Worm (Caenorhabditis elegans) whole organism, late embryonic: ENCODE data around the gene Y54F10BM.23.

ENCODE experiments used
- C38D4.7 ChIP-seq: fragments of 200-800 bp; sonication (Bioruptor generic); optimal IDR thresholded peaks from 2 replicates; lab custom pipeline; 2018; ENCODE audit warnings: mild to moderate bottlenecking, missing genetic modification characterization, moderate library complexity, missing compliant biosample characterization
- F13H6.1 ChIP-seq: sonication (generic microtip); optimal IDR thresholded peaks from 2 replicates; lab custom pipeline; 2016; ENCODE audit warnings: missing genetic modification characterization, missing compliant biosample characterization
- K02D7.2 ChIP-seq: sonication (generic microtip); optimal IDR thresholded peaks from 2 replicates; lab custom pipeline; 2017; ENCODE audit warnings: mild to moderate bottlenecking, missing genetic modification characterization, missing compliant biosample characterization
- ahr-1 ChIP-seq: sonication (generic microtip); optimal IDR thresholded peaks from 2 replicates; lab custom pipeline; 2016; ENCODE audit warnings: missing genetic modification characterization, missing compliant biosample characterization
- ama-1 ChIP-seq: fragments of 150-350 bp; optimal IDR thresholded peaks from 2 replicates; lab custom pipeline; 2014
- ceh-14 ChIP-seq: sonication (generic microtip); optimal IDR thresholded peaks from 2 replicates; lab custom pipeline; 2016; ENCODE audit warnings: missing genotype, missing genetic modification characterization, missing compliant biosample characterization
- ceh-18 ChIP-seq: sonication (generic microtip); optimal IDR thresholded peaks from 2 replicates; lab custom pipeline; 2016; ENCODE audit warnings: missing genetic modification characterization, missing compliant biosample characterization
- ceh-19 ChIP-seq: fragments of 200-800 bp; sonication (Bioruptor generic); optimal IDR thresholded peaks from 2 replicates; lab custom pipeline; 2018; ENCODE audit warnings: mild to moderate bottlenecking, missing genetic modification characterization, missing compliant biosample characterization
- ceh-2 ChIP-seq: sonication (generic microtip); optimal IDR thresholded peaks from 2 replicates; lab custom pipeline; 2016; ENCODE audit warnings: missing genotype, missing genetic modification characterization, missing compliant biosample characterization
- ceh-34 ChIP-seq: sonication (generic microtip); optimal IDR thresholded peaks from 2 replicates; lab custom pipeline; 2016; ENCODE audit warnings: mild to moderate bottlenecking, missing genetic modification characterization, missing compliant biosample characterization
- ceh-9 ChIP-seq: sonication (generic microtip); optimal IDR thresholded peaks from 2 replicates; lab custom pipeline; 2016; ENCODE audit warnings: mild to moderate bottlenecking, missing genetic modification characterization, inconsistent platforms, missing compliant biosample characterization
- che-1 ChIP-seq: sonication (generic microtip); optimal IDR thresholded peaks from 2 replicates; lab custom pipeline; 2016; ENCODE audit warnings: mild to moderate bottlenecking, missing genetic modification characterization, missing compliant biosample characterization
- dve-1 ChIP-seq: sonication (generic microtip); optimal IDR thresholded peaks from 2 replicates; lab custom pipeline; 2017; ENCODE audit warnings: antibody characterized with exemption, mild to moderate bottlenecking, missing genetic modification characterization, missing compliant biosample characterization
- elt-2 ChIP-seq: sonication (generic microtip); optimal IDR thresholded peaks from 2 replicates; lab custom pipeline; 2016; ENCODE audit warnings: missing genetic modification reagents, missing genetic modification characterization, missing compliant biosample characterization
- ets-4 ChIP-seq: sonication (generic microtip); optimal IDR thresholded peaks from 2 replicates; lab custom pipeline; 2016; ENCODE audit warnings: missing genetic modification characterization, missing compliant biosample characterization
- eyg-1 ChIP-seq: sonication (generic microtip); optimal IDR thresholded peaks from 2 replicates; lab custom pipeline; 2016; ENCODE audit warnings: missing genotype, missing genetic modification characterization, missing compliant biosample characterization
- fax-1 ChIP-seq: sonication (generic microtip); optimal IDR thresholded peaks from 2 replicates; lab custom pipeline; 2016; ENCODE audit warnings: missing genotype, missing genetic modification characterization, missing compliant biosample characterization
- fkh-6 ChIP-seq: sonication (generic microtip); optimal IDR thresholded peaks from 2 replicates; lab custom pipeline; 2016; ENCODE audit warnings: missing genetic modification characterization, missing compliant biosample characterization
- hlh-13 ChIP-seq: fragments of 200-800 bp; sonication (Bioruptor generic); optimal IDR thresholded peaks from 2 replicates; lab custom pipeline; 2018; ENCODE audit warnings: mild to moderate bottlenecking, missing genetic modification characterization, missing compliant biosample characterization
- hlh-15 ChIP-seq: sonication (generic microtip); optimal IDR thresholded peaks from 2 replicates; lab custom pipeline; 2016; ENCODE audit warnings: missing genetic modification characterization, missing compliant biosample characterization
- hlh-30 ChIP-seq: sonication (generic microtip); optimal IDR thresholded peaks from 2 replicates; lab custom pipeline; 2017; ENCODE audit warnings: antibody characterized with exemption, missing genetic modification characterization, missing compliant biosample characterization; ENCODE audit not compliant: insufficient read depth
- lim-6 ChIP-seq: sonication (generic microtip); optimal IDR thresholded peaks from 2 replicates; lab custom pipeline; 2016; ENCODE audit warnings: missing genetic modification characterization, missing compliant biosample characterization
- madf-2 ChIP-seq: sonication (generic microtip); optimal IDR thresholded peaks from 2 replicates; lab custom pipeline; 2017; ENCODE audit warnings: missing genetic modification characterization, missing compliant biosample characterization
- nfya-1 ChIP-seq: sonication (generic microtip); optimal IDR thresholded peaks from 2 replicates; lab custom pipeline; 2017; ENCODE audit warnings: missing genetic modification characterization, mild to moderate bottlenecking, missing compliant biosample characterization, antibody characterized with exemption, moderate library complexity
- nhr-11 ChIP-seq: fragments of 150-350 bp; optimal IDR thresholded peaks from 2 replicates; lab custom pipeline; 2014; ENCODE audit warnings: missing biosample characterization, missing genetic modification characterization
- nhr-232 ChIP-seq: sonication (generic microtip); optimal IDR thresholded peaks from 2 replicates; lab custom pipeline; 2016; ENCODE audit warnings: missing genetic modification characterization, missing compliant biosample characterization
- pag-3 ChIP-seq: sonication (generic microtip); optimal IDR thresholded peaks from 2 replicates; lab custom pipeline; 2016; ENCODE audit warnings: missing compliant biosample characterization, missing genetic modification characterization, borderline replicate concordance
- pat-9 ChIP-seq: fragments of 200-800 bp; sonication (Bioruptor generic); optimal IDR thresholded peaks from 2 replicates; lab custom pipeline; 2018; ENCODE audit warnings: mild to moderate bottlenecking, missing genetic modification characterization, moderate library complexity, missing compliant biosample characterization
- pha-2 ChIP-seq: sonication (generic microtip); optimal IDR thresholded peaks from 2 replicates; lab custom pipeline; 2017; ENCODE audit warnings: mild to moderate bottlenecking, missing genetic modification characterization, missing compliant biosample characterization
- pros-1 ChIP-seq: fragments of 150-350 bp; optimal IDR thresholded peaks from 2 replicates; lab custom pipeline; 2014; ENCODE audit warnings: missing biosample characterization, missing genetic modification reagents, missing genetic modification characterization
- sdc-2 ChIP-seq: sonication (generic microtip); optimal IDR thresholded peaks from 2 replicates; lab custom pipeline; 2016; ENCODE audit warnings: missing genotype, missing genetic modification characterization, missing compliant biosample characterization
- sox-2 ChIP-seq: fragments of 200-800 bp; sonication (Bioruptor generic); IDR thresholded peaks from 2 replicates; pipeline ENCODE4 v1.3.6; 2022; ENCODE audit warnings: missing genetic modification reagents, missing genetic modification characterization, missing compliant biosample characterization
- sox-4 ChIP-seq: sonication (generic microtip); optimal IDR thresholded peaks from 2 replicates; lab custom pipeline; 2017; ENCODE audit warnings: mild to moderate bottlenecking, missing genetic modification characterization, inconsistent platforms, missing compliant biosample characterization
- syd-9 ChIP-seq: sonication (generic microtip); optimal IDR thresholded peaks from 2 replicates; lab custom pipeline; 2016; ENCODE audit warnings: mild to moderate bottlenecking, missing genetic modification characterization, moderate library complexity, missing compliant biosample characterization
- tbx-2 ChIP-seq: sonication (generic microtip); optimal IDR thresholded peaks from 2 replicates; lab custom pipeline; 2016; ENCODE audit warnings: missing genetic modification characterization, missing compliant biosample characterization
- tbx-7 ChIP-seq: sonication (generic microtip); optimal IDR thresholded peaks from 2 replicates; lab custom pipeline; 2016; ENCODE audit warnings: missing genotype, missing genetic modification characterization, missing compliant biosample characterization
- unc-55 ChIP-seq: sonication (generic microtip); optimal IDR thresholded peaks from 2 replicates; lab custom pipeline; 2017; ENCODE audit warnings: missing biosample characterization, missing genetic modification reagents, missing genetic modification characterization
- unc-86 ChIP-seq: sonication (generic microtip); optimal IDR thresholded peaks from 2 replicates; lab custom pipeline; 2016; ENCODE audit warnings: missing genetic modification characterization, missing compliant biosample characterization

The Y54F10BM.23 gene

ce11 chrIII:2276842-2277241, 2.5 kb downstream of the Y54F10BM.23 start, which contains the start of gene Y54F10BM.21:
TSS of gene Y54F10BM.21 (plus strand) at chrIII:2277142.
- TF ChIP-seq nfya-1 (no peak), F13H6.1 (tag; lab: Kevin White, UChicago) (no peak), nhr-11 (no peak), dve-1 (tag; lab: Kevin White, UChicago) (no peak), pag-3 (no peak), sdc-2 (tag; lab: Kevin White, UChicago) (no peak), hlh-30 (tag; lab: Kevin White, UChicago) (no peak), nhr-232 (tag; lab: Kevin White, UChicago) (no peak), hlh-15 (no peak)

- TF ChIP-seq pros-1 (tag; lab: Kevin White, UChicago) = no peak
- no peak for TF ChIP-seq ceh-34 (tag; lab: Kevin White, UChicago)
- TF ChIP-seq tbx-7 = no peak
- no peak for TF ChIP-seq ets-4 (tag; lab: Kevin White, UChicago)
- TF ChIP-seq unc-55 (GFP tag; lab: Kevin White, UChicago) = no peak
- no peak for TF ChIP-seq sox-2 (GFP tag; lab: Robert Waterston, UW)
- TF ChIP-seq che-1 (tag; lab: Kevin White, UChicago) = no peak
- no peak for TF ChIP-seq K02D7.2 (tag; lab: Kevin White, UChicago)
- no peak for TF ChIP-seq sox-4 (tag; lab: Kevin White, UChicago)
- TF ChIP-seq lim-6 (tag; lab: Kevin White, UChicago) = no peak
- no peak for TF ChIP-seq fax-1
- TF ChIP-seq pat-9 (tag; lab: Kevin White, UChicago) = no peak
- TF ChIP-seq ama-1 (lab: Kevin White, UChicago) = no peak
- no peak for TF ChIP-seq madf-2 (tag; lab: Kevin White, UChicago)
Observed at ce11 chrIII:2272732-2273131, 6.6 kb downstream of the Y54F10BM.23 start, which contains the start of gene fbxa-39. TSS of gene fbxa-39 (plus strand) at chrIII:2273032.

- TF ChIP-seq ceh-19 (GFP tag; lab: Kevin White, UChicago) (no peak), hlh-13 (GFP tag; lab: Kevin White, UChicago) (no peak), nhr-232 (tag; lab: Kevin White, UChicago) (no peak), pha-2 (no peak), fkh-6 (tag; lab: Kevin White, UChicago) (no peak), tbx-2 (tag; lab: Kevin White, UChicago) (no peak), tbx-7 (no peak), sdc-2 (tag; lab: Kevin White, UChicago) (no peak), hlh-15 (no peak), sox-2 (GFP tag; lab: Robert Waterston, UW) (no peak), eyg-1 (no peak), ahr-1 (tag; lab: Kevin White, UChicago) (no peak), ceh-2 (tag; lab: Kevin White, UChicago) (no peak), unc-86 (tag; lab: Kevin White, UChicago) (no peak), C38D4.7 (GFP tag; lab: Kevin White, UChicago) (no peak), ceh-14 (no peak), dve-1 (tag; lab: Kevin White, UChicago) (no peak)
Observed at ce11 chrIII:2272075-2272474, 7.3 kb downstream of the Y54F10BM.23 start, which contains the start of gene fbxa-48. TSS of gene fbxa-48 (minus strand) at chrIII:2272175.

ce11 chrIII:2265986-2266701, 13.2 kb downstream of the Y54F10BM.23 start, which contains the start of gene fbxa-9:
TSS of gene fbxa-9 (plus strand) at chrIII:2266651.
- no peak for TF ChIP-seq ceh-18 (tag; lab: Kevin White, UChicago)
- no peak for TF ChIP-seq syd-9 (tag; lab: Kevin White, UChicago)
- TF ChIP-seq sox-4 (tag; lab: Kevin White, UChicago) = no peak
- no peak for TF ChIP-seq hlh-15
- TF ChIP-seq elt-2 (tag; lab: Kevin White, UChicago) = peak; percentile 79
- TF ChIP-seq F13H6.1 (tag; lab: Kevin White, UChicago) = no peak
- TF ChIP-seq ceh-9 = no peak
